Fruit fly (Drosophila melanogaster): ENCODE data around the gene Strump.

- no peak for TF ChIP-seq CTCF (optimal IDR thresholded peaks at IDR 0.05)
- no peak for TF ChIP-seq CG8478 (optimal IDR thresholded peaks at IDR 0.05)
These were observed 49.5 kb downstream of the Strump start, which contains the start of gene CG33795 for dm6 chr3L:16171280-16171679.

All from S2 (cell line).